Fruit fly (Drosophila melanogaster): ENCODE results near the gene CG11837.
A peak's percentile ranks its signal among the peaks of the same experiment; 100 is the strongest.

Gene CG11837

DNA sequence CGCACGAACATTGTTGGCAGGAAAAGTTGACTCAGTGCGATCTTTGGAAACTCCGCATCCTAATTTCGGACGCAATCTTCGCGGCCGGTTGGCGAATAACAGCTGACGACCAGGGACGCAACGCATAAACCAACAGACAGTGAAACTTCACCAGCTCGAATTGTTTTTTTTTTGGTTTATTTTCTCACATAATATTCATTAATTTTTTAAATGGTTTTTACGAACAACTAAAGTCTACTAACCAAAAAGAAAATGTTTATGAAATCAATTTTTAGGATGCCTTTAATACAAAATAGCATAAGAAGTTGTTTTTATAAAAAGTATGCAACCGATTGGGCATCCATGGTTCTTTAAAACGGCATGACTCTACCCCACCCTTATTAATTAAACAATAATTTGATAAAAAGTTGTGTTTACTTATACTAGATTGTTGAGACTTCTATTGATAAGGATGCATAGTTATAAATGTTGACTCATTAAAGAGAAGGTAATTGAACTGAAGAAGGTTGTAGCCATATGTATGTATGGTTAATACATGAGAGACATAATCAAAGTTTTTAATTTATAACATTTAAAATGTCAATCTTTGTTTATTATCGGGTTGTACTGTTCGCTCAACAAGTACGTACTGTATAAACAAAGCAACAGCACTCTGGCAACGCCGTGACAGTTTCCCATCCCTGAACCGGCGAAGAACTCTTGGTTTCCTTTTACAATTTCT, 15.2 kb upstream of the CG11837 start, which contains the start of the genes beta4GalNAcTB and Cpsf100 (continued):
- TF ChIP-seq CG9437 (GFP tag; optimal IDR thresholded peaks at IDR 0.05) (peak; percentile 86), fd102C (GFP tag; optimal IDR thresholded peaks at IDR 0.05) (peak; percentile 34), CG31388 (GFP tag; optimal IDR thresholded peaks at IDR 0.05) (peak; percentile 25), usp (GFP tag; optimal IDR thresholded peaks at IDR 0.05) (no peak), CG15514 (GFP tag; optimal IDR thresholded peaks at IDR 0.05) (peak; percentile 8), Xbp1 (GFP tag; optimal IDR thresholded peaks at IDR 0.05) (peak; percentile 82), Kr (GFP tag; optimal IDR thresholded peaks at IDR 0.05) (no peak), CG17829 (tag; optimal IDR thresholded peaks at IDR 0.05) (peak; percentile 56), gsb-n (tag; optimal IDR thresholded peaks at IDR 0.05) (no peak), GATAe (GFP tag; conservative IDR thresholded peaks at IDR 0.05) (no peak; the same call in 1 of the 2 replicates), zfh2 (GFP tag; optimal IDR thresholded peaks at IDR 0.05) (peak; percentile 81), CG12299 (tag; optimal IDR thresholded peaks at IDR 0.05) (peak; percentile 3), Taf1 (GFP tag; IDR thresholded peaks at IDR 0.05) (0 out of 2 replicates have a peak, but pooled peaks have one; percentile 7), CG12104 (GFP tag; optimal IDR thresholded peaks at IDR 0.05) (peak; percentile 79), CG9797 (GFP tag; optimal IDR thresholded peaks at IDR 0.05) (no peak), ac (GFP tag; optimal IDR thresholded peaks at IDR 0.05) (no peak), Tbp (GFP tag; optimal IDR thresholded peaks at IDR 0.05) (no peak), Usf (GFP tag; optimal IDR thresholded peaks at IDR 0.05) (peak; percentile 73), CG8388 (GFP tag; optimal IDR thresholded peaks at IDR 0.05) (peak; percentile 65), C15 (GFP tag; IDR thresholded peaks at IDR 0.05) (0 out of 3 replicates have a peak, but pooled peaks have one; percentile 47), Rx (GFP tag; IDR thresholded peaks at IDR 0.05) (peak; percentile 48), scrt (GFP tag; optimal IDR thresholded peaks at IDR 0.05) (peak; percentile 44), CG13287 (GFP tag; IDR thresholded peaks at IDR 0.05; ENCODE audit: partially characterized antibody) (no peak), CG2199 (GFP tag; IDR thresholded peaks at IDR 0.05) (0 out of 3 replicates have a peak, but pooled peaks have one; percentile 10), Gug (GFP tag; IDR thresholded peaks at IDR 0.05) (peak; percentile 71), Nf-YC (tag; optimal IDR thresholded peaks at IDR 0.05) (peak; percentile 65), gt (GFP tag; IDR thresholded peaks at IDR 0.05) (no peak), twi (tag; optimal IDR thresholded peaks at IDR 0.05) (peak; percentile 70), CG12071 (GFP tag; optimal IDR thresholded peaks at IDR 0.05) (no peak), HLH4C (GFP tag; IDR thresholded peaks at IDR 0.05; ENCODE audit: partially characterized antibody) (no peak), CG32532 (GFP tag; IDR thresholded peaks at IDR 0.05) (peak; percentile 77), CHES-1-like (GFP tag; optimal IDR thresholded peaks at IDR 0.05) (peak; percentile 47), CG8359 (GFP tag; optimal IDR thresholded peaks at IDR 0.05; ENCODE audit: borderline replicate concordance) (peak; percentile 8), knrl (GFP tag; IDR thresholded peaks at IDR 0.05; ENCODE audit: partially characterized antibody) (no peak), CG11696 (GFP tag; IDR thresholded peaks at IDR 0.05) (0 out of 2 replicates have a peak, but pooled peaks have one; percentile 37), CG13296 (GFP tag; optimal IDR thresholded peaks at IDR 0.05) (no peak), Med (GFP tag) (peak; percentile 89), CG2875 (GFP tag; optimal IDR thresholded peaks at IDR 0.05) (peak; percentile 28), Lim3 (GFP tag; IDR thresholded peaks at IDR 0.05) (no peak), Hmx (GFP tag; optimal IDR thresholded peaks at IDR 0.05) (peak; percentile 46), lola (GFP tag; optimal IDR thresholded peaks at IDR 0.05) (peak in 1 of 3 experiments; percentile 81)

Data from whole organism, embryonic.